In the genomic region with DNA sequence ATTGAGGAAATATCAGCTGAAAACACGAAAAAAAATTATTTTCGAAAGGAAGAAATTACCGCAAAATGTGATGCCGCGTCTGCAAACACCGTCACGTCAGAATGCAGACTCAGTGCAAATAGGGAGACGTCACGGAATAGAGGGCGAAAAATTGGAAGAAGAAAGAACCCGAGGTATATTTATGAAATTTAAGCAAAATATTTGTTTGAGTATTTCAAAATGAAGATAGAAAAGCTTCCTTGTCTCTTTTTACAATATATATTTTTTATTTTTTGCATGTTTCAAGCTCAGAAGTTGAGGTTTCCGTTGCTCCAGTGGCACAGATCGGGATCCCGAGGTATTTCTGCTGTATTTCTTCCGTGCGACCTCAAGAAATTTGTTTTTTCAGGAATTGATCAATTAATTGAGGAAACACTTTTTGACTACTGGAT, we compare ENCODE assay signal across 4 worm cellular contexts.
TF ChIP-seq lines count a peak whose summit lies in the region.

W03H9.2 (minus strand) TSS at position 32 of the 431 bp plus-strand sequence.

TF ChIP-seq in whole organism, L2 larva, 48 proteins besides CTCF, POLR2A, EP300 and RAD21 (continued from another document):
- TF ChIP-seq nhr-77 (tag; optimal IDR thresholded peaks at IDR 0.05; lab: Kevin White, UChicago) (peak; percentile 53), crh-2 (tag; optimal IDR thresholded peaks at IDR 0.05; lab: Kevin White, UChicago) (peak; percentile 34), nhr-25 (tag; optimal IDR thresholded peaks at IDR 0.05; lab: Kevin White, UChicago) (peak; percentile 20), egl-27 (tag; optimal IDR thresholded peaks at IDR 0.05; lab: Kevin White, UChicago) (no peak), sma-9 (GFP tag; optimal IDR thresholded peaks at IDR 0.05; lab: Kevin White, UChicago) (peak; percentile 77), sma-9 (tag; optimal IDR thresholded peaks at IDR 0.05; lab: Kevin White, UChicago) (no peak), lsy-2 (tag; optimal IDR thresholded peaks at IDR 0.05; lab: Kevin White, UChicago) (peak; percentile 63 to 83), elt-3 (tag; optimal IDR thresholded peaks at IDR 0.05; lab: Kevin White, UChicago) (no peak), ceh-16 (tag; optimal IDR thresholded peaks at IDR 0.05; lab: Kevin White, UChicago) (no peak), elt-1 (tag; optimal IDR thresholded peaks at IDR 0.05; lab: Kevin White, UChicago) (no peak), ztf-11 (tag; optimal IDR thresholded peaks at IDR 0.05; lab: Kevin White, UChicago) (no peak), nhr-6 (tag; optimal IDR thresholded peaks at IDR 0.05; lab: Kevin White, UChicago) (peak; percentile 12), mab-5 (tag; optimal IDR thresholded peaks at IDR 0.05; lab: Kevin White, UChicago) (no peak), aly-2 (tag; optimal IDR thresholded peaks at IDR 0.05; lab: Kevin White, UChicago) (no peak), blmp-1 (tag; optimal IDR thresholded peaks at IDR 0.05; lab: Kevin White, UChicago; ENCODE audit: insufficient read depth) (no peak), R02D3.7 (tag; optimal IDR thresholded peaks at IDR 0.05; lab: Kevin White, UChicago) (no peak), lin-11 (tag; optimal IDR thresholded peaks at IDR 0.05; lab: Kevin White, UChicago) (no peak), nhr-21 (tag; optimal IDR thresholded peaks at IDR 0.05; lab: Kevin White, UChicago) (peak; percentile 8), nhr-10 (tag; optimal IDR thresholded peaks at IDR 0.05; lab: Kevin White, UChicago) (no peak), Y55F3AM.14 (GFP tag; optimal IDR thresholded peaks at IDR 0.05; lab: Kevin White, UChicago) (peak; percentile 61), zag-1 (tag; optimal IDR thresholded peaks at IDR 0.05; lab: Kevin White, UChicago) (no peak), dmd-4 (tag; optimal IDR thresholded peaks at IDR 0.05; lab: Kevin White, UChicago) (no peak), fos-1 (tag; optimal IDR thresholded peaks at IDR 0.05; lab: Kevin White, UChicago) (no peak), nhr-129 (tag; optimal IDR thresholded peaks at IDR 0.05; lab: Kevin White, UChicago) (peak; percentile 58), lin-13 (GFP tag; optimal IDR thresholded peaks at IDR 0.05; lab: Kevin White, UChicago) (no peak), nhr-23 (tag; optimal IDR thresholded peaks at IDR 0.05; lab: Kevin White, UChicago) (no peak)

TF ChIP-seq in whole organism, L4 larva, 104 proteins besides CTCF, POLR2A, EP300 and RAD21 (continued from another document and continues in another):
- TF ChIP-seq lir-3 (tag; optimal IDR thresholded peaks at IDR 0.05; lab: Kevin White, UChicago) (peak; percentile 41), mxl-3 (GFP tag; optimal IDR thresholded peaks at IDR 0.05; lab: Kevin White, UChicago) (peak; percentile 44), spr-1 (tag; optimal IDR thresholded peaks at IDR 0.05; lab: Kevin White, UChicago) (no peak), nhr-25 (tag; optimal IDR thresholded peaks at IDR 0.05; lab: Kevin White, UChicago; ENCODE audit: borderline replicate concordance, insufficient read depth) (no peak), nhr-237 (tag; optimal IDR thresholded peaks at IDR 0.05; lab: Kevin White, UChicago) (no peak), hif-1 (tag; optimal IDR thresholded peaks at IDR 0.05; lab: Kevin White, UChicago) (peak in 1 of 2 experiments; percentile 90), hlh-30 (tag; optimal IDR thresholded peaks at IDR 0.05; lab: Kevin White, UChicago; ENCODE audit: insufficient read depth) (no peak), ztf-11 (tag; optimal IDR thresholded peaks at IDR 0.05; lab: Kevin White, UChicago) (no peak), F44E2.7 (GFP tag; IDR thresholded peaks at IDR 0.05; lab: Robert Waterston, UW) (no peak), F49E8.2 (tag; optimal IDR thresholded peaks at IDR 0.05; lab: Kevin White, UChicago; ENCODE audit: borderline replicate concordance) (no peak), Y5F2A.4 (GFP tag; optimal IDR thresholded peaks at IDR 0.05; lab: Kevin White, UChicago) (no peak), lin-1 (GFP tag; IDR thresholded peaks at IDR 0.05; lab: Robert Waterston, UW) (no peak), F26F4.8 (GFP tag; conservative IDR thresholded peaks at IDR 0.05; lab: Robert Waterston, UW) (no peak), saeg-2 (GFP tag; IDR thresholded peaks at IDR 0.05; lab: Robert Waterston, UW) (no peak), egl-27 (tag; optimal IDR thresholded peaks at IDR 0.05; lab: Kevin White, UChicago) (no peak), R02D3.7 (tag; optimal IDR thresholded peaks at IDR 0.05; lab: Kevin White, UChicago) (no peak), nhr-42 (GFP tag; IDR thresholded peaks at IDR 0.05; lab: Robert Waterston, UW) (peak; percentile 45; the same call in 1 of the 2 replicates), ces-1 (GFP tag; optimal IDR thresholded peaks at IDR 0.05; lab: Kevin White, UChicago) (no peak), vab-7 (GFP tag; IDR thresholded peaks at IDR 0.05; lab: Robert Waterston, UW) (peak; percentile 53; the same call in 1 of the 2 replicates), pqm-1 (tag; optimal IDR thresholded peaks at IDR 0.05; lab: Kevin White, UChicago) (no peak), duxl-1 (tag; optimal IDR thresholded peaks at IDR 0.05; lab: Kevin White, UChicago; ENCODE audit: poor library complexity) (peak; percentile 25), ceh-20 (GFP tag; IDR thresholded peaks at IDR 0.05; lab: Robert Waterston, UW) (no peak), aly-2 (tag; optimal IDR thresholded peaks at IDR 0.05; lab: Kevin White, UChicago) (no peak), nhr-111 (GFP tag; optimal IDR thresholded peaks at IDR 0.05; lab: Kevin White, UChicago) (peak; percentile 35), madf-9 (GFP tag; conservative IDR thresholded peaks at IDR 0.05; lab: Robert Waterston, UW) (peak; percentile 50; the same call in 1 of the 2 replicates), attf-4 (tag; optimal IDR thresholded peaks at IDR 0.05; lab: Kevin White, UChicago) (no peak), F10B5.3 (tag; optimal IDR thresholded peaks at IDR 0.05; lab: Kevin White, UChicago) (no peak), ceh-62 (tag; optimal IDR thresholded peaks at IDR 0.05; lab: Kevin White, UChicago) (no peak), daf-16 (GFP tag; optimal IDR thresholded peaks at IDR 0.05; lab: Kevin White, UChicago) (no peak), daf-16 (tag; optimal IDR thresholded peaks at IDR 0.05; lab: Kevin White, UChicago) (peak; percentile 9), ama-1 (optimal IDR thresholded peaks at IDR 0.05; lab: Kevin White, UChicago) (no peak), unc-130 (GFP tag; optimal IDR thresholded peaks at IDR 0.05; lab: Kevin White, UChicago) (peak; percentile 58), daf-12 (tag; optimal IDR thresholded peaks at IDR 0.05; lab: Kevin White, UChicago) (no peak), Y48G9A.11 (GFP tag; IDR thresholded peaks at IDR 0.05; lab: Robert Waterston, UW) (no peak), zfp-3 (GFP tag; conservative IDR thresholded peaks at IDR 0.05; lab: Robert Waterston, UW) (no peak)

TF ChIP-seq in whole organism, late embryonic, 69 proteins besides CTCF, POLR2A, EP300 and RAD21 (continued from another document and continues in another):
- no peak for TF ChIP-seq odd-2 (tag; optimal IDR thresholded peaks at IDR 0.05; lab: Kevin White, UChicago)
- TF ChIP-seq lin-11 (tag; optimal IDR thresholded peaks at IDR 0.05; lab: Kevin White, UChicago), result peak; percentile 46
- no peak for TF ChIP-seq fkh-10 (GFP tag; optimal IDR thresholded peaks at IDR 0.05; lab: Kevin White, UChicago)
- TF ChIP-seq tbx-2 (tag; optimal IDR thresholded peaks at IDR 0.05; lab: Kevin White, UChicago), result peak; percentile 97
- peak; percentile 84 for TF ChIP-seq ztf-16 (tag; optimal IDR thresholded peaks at IDR 0.05; lab: Kevin White, UChicago)
- peak; percentile 51 for TF ChIP-seq ceh-19 (GFP tag; optimal IDR thresholded peaks at IDR 0.05; lab: Kevin White, UChicago)
- peak; percentile 91 for TF ChIP-seq ets-4 (tag; optimal IDR thresholded peaks at IDR 0.05; lab: Kevin White, UChicago)
- TF ChIP-seq hlh-13 (GFP tag; optimal IDR thresholded peaks at IDR 0.05; lab: Kevin White, UChicago), result no peak
- no peak for TF ChIP-seq unc-55 (GFP tag; optimal IDR thresholded peaks at IDR 0.05; lab: Kevin White, UChicago)
- TF ChIP-seq nfya-1 (tag; optimal IDR thresholded peaks at IDR 0.05; lab: Kevin White, UChicago), result peak; percentile 16
- peak; percentile 83 for TF ChIP-seq hlh-15 (tag; optimal IDR thresholded peaks at IDR 0.05; lab: Kevin White, UChicago)
- peak; percentile 80 for TF ChIP-seq pha-2 (tag; optimal IDR thresholded peaks at IDR 0.05; lab: Kevin White, UChicago)
- TF ChIP-seq ceh-34 (tag; optimal IDR thresholded peaks at IDR 0.05; lab: Kevin White, UChicago), result peak; percentile 87
- peak; percentile 92 for TF ChIP-seq ref-2 (tag; optimal IDR thresholded peaks at IDR 0.05; lab: Kevin White, UChicago)
- no peak for TF ChIP-seq ceh-48 (tag; optimal IDR thresholded peaks at IDR 0.05; lab: Kevin White, UChicago)
- TF ChIP-seq ttx-3 (tag; optimal IDR thresholded peaks at IDR 0.05; lab: Kevin White, UChicago), result peak; percentile 83
- peak; percentile 98 for TF ChIP-seq ceh-31 (tag; optimal IDR thresholded peaks at IDR 0.05; lab: Kevin White, UChicago)
- TF ChIP-seq ahr-1 (tag; optimal IDR thresholded peaks at IDR 0.05; lab: Kevin White, UChicago), result peak; percentile 94
- peak; percentile 42 for TF ChIP-seq sdc-2 (tag; optimal IDR thresholded peaks at IDR 0.05; lab: Kevin White, UChicago)
- peak; percentile 67 for TF ChIP-seq che-1 (tag; optimal IDR thresholded peaks at IDR 0.05; lab: Kevin White, UChicago)
- no peak for TF ChIP-seq ceh-22 (tag; optimal IDR thresholded peaks at IDR 0.05; lab: Kevin White, UChicago)
- no peak for TF ChIP-seq ceh-30 (tag; optimal IDR thresholded peaks at IDR 0.05; lab: Kevin White, UChicago)
- peak; percentile 75 for TF ChIP-seq fkh-6 (tag; optimal IDR thresholded peaks at IDR 0.05; lab: Kevin White, UChicago)
- TF ChIP-seq elt-4 (tag; optimal IDR thresholded peaks at IDR 0.05; lab: Kevin White, UChicago), result peak; percentile 5
- peak; percentile 13 for TF ChIP-seq nhr-232 (tag; optimal IDR thresholded peaks at IDR 0.05; lab: Kevin White, UChicago)
- no peak for TF ChIP-seq ama-1 (optimal IDR thresholded peaks at IDR 0.05; lab: Kevin White, UChicago)
- TF ChIP-seq F13H6.1 (tag; optimal IDR thresholded peaks at IDR 0.05; lab: Kevin White, UChicago), result peak; percentile 82
- peak; percentile 98 for TF ChIP-seq zip-5 (tag; optimal IDR thresholded peaks at IDR 0.05; lab: Kevin White, UChicago)
- TF ChIP-seq ceh-14 (tag; optimal IDR thresholded peaks at IDR 0.05; lab: Kevin White, UChicago), result peak; percentile 88
- peak; percentile 62 for TF ChIP-seq dmd-4 (tag; optimal IDR thresholded peaks at IDR 0.05; lab: Kevin White, UChicago; ENCODE audit: borderline replicate concordance)
- no peak for TF ChIP-seq K09A11.1 (tag; optimal IDR thresholded peaks at IDR 0.05; lab: Kevin White, UChicago; ENCODE audit: insufficient read depth)
- peak; percentile 31 for TF ChIP-seq npax-4 (tag; optimal IDR thresholded peaks at IDR 0.05; lab: Kevin White, UChicago)
- peak; percentile 33 for TF ChIP-seq T23F11.4 (GFP tag; optimal IDR thresholded peaks at IDR 0.05; lab: Kevin White, UChicago)
- peak; percentile 86 for TF ChIP-seq rnt-1 (tag; optimal IDR thresholded peaks at IDR 0.05; lab: Kevin White, UChicago)
- TF ChIP-seq eyg-1 (tag; optimal IDR thresholded peaks at IDR 0.05; lab: Kevin White, UChicago), result peak; percentile 29
- peak; percentile 93 for TF ChIP-seq lim-6 (tag; optimal IDR thresholded peaks at IDR 0.05; lab: Kevin White, UChicago)
- peak; percentile 78 for TF ChIP-seq pqm-1 (tag; optimal IDR thresholded peaks at IDR 0.05; lab: Kevin White, UChicago)

TF ChIP-seq in whole organism, mixed stage, embryonic, 35 proteins besides CTCF, POLR2A, EP300 and RAD21 (continued from another document):
- TF ChIP-seq zip-8 (tag; optimal IDR thresholded peaks at IDR 0.05; lab: Kevin White, UChicago), result no peak
- no peak for TF ChIP-seq mep-1 (tag; optimal IDR thresholded peaks at IDR 0.05; lab: Kevin White, UChicago)
- no peak for TF ChIP-seq mab-5 (tag; optimal IDR thresholded peaks at IDR 0.05; lab: Kevin White, UChicago)
- no peak for TF ChIP-seq unc-62 (GFP tag; optimal IDR thresholded peaks at IDR 0.05; lab: Kevin White, UChicago)
- TF ChIP-seq ceh-43 (GFP tag; optimal IDR thresholded peaks at IDR 0.05; lab: Kevin White, UChicago), result no peak
- no peak for TF ChIP-seq flh-1 (GFP tag; optimal IDR thresholded peaks at IDR 0.05; lab: Kevin White, UChicago)
- peak; percentile 70 for TF ChIP-seq drap-1 (GFP tag; optimal IDR thresholded peaks at IDR 0.05; lab: Kevin White, UChicago)
